Worm (Caenorhabditis elegans): Measurements from ENCODE around the gene fbxa-194.

- TF ChIP-seq zag-1 (tag; optimal IDR thresholded peaks at IDR 0.05) (no peak), mdl-1 (tag; optimal IDR thresholded peaks at IDR 0.05) (no peak), nhr-25 (tag; optimal IDR thresholded peaks at IDR 0.05) (no peak), unc-62 (GFP tag; optimal IDR thresholded peaks at IDR 0.05) (no peak), ama-1 (optimal IDR thresholded peaks at IDR 0.05) (no peak), nhr-237 (tag; optimal IDR thresholded peaks at IDR 0.05) (no peak), nhr-12 (tag; optimal IDR thresholded peaks at IDR 0.05) (no peak)
Measured at ce11 chrV:19737458-19737857, 41.0 kb downstream of the fbxa-194 start, which contains the start of gene W04E12.7.

Measured in whole organism, L2 larva.